Worm (Caenorhabditis elegans) whole organism, mixed stage, embryonic: ENCODE data around the gene drap-1.
A peak's percentile ranks its signal among the peaks of the same experiment; 100 is the strongest.

ENCODE experiments used
- ceh-83 ChIP-seq: fragments of 200-800 bp; sonication (Bioruptor generic); optimal IDR thresholded peaks from 2 replicates; lab custom pipeline; 2018; ENCODE audit warnings: mild to moderate bottlenecking, missing genetic modification characterization, missing compliant biosample characterization
- ces-1 ChIP-seq: fragments of 150-350 bp; optimal IDR thresholded peaks from 2 replicates; lab custom pipeline; 2014; ENCODE audit warnings: missing biosample characterization, missing genetic modification reagents, missing genetic modification characterization
- elt-1 ChIP-seq: sonication (generic microtip); optimal IDR thresholded peaks from 2 replicates; lab custom pipeline; 2017; ENCODE audit warnings: missing genetic modification characterization, mild to moderate bottlenecking, missing compliant biosample characterization, antibody characterized with exemption, moderate library complexity, borderline replicate concordance; ENCODE audit not compliant: insufficient read depth
- lsy-2 ChIP-seq: fragments of 150-350 bp; optimal IDR thresholded peaks from 2 replicates; lab custom pipeline; 2014; ENCODE audit warnings: missing biosample characterization, missing genetic modification characterization
- mls-2 ChIP-seq: sonication (generic microtip); optimal IDR thresholded peaks from 2 replicates; lab custom pipeline; 2016; ENCODE audit warnings: mild to moderate bottlenecking, missing genetic modification characterization, moderate library complexity, missing compliant biosample characterization
- nhr-12 ChIP-seq: fragments of 150-350 bp; optimal IDR thresholded peaks from 2 replicates; lab custom pipeline; 2014; ENCODE audit warnings: missing biosample characterization, missing genetic modification characterization
- nhr-76 ChIP-seq: sonication (generic microtip); optimal IDR thresholded peaks from 2 replicates; lab custom pipeline; 2017; ENCODE audit warnings: missing biosample characterization, missing genetic modification characterization
- pha-4 ChIP-seq: fragments of 150-350 bp; optimal IDR thresholded peaks from 2 replicates; lab custom pipeline; 2018; ENCODE audit warnings: missing biosample characterization, missing genetic modification reagents, missing genetic modification characterization
- snpc-4 ChIP-seq: fragments of 150-350 bp; optimal IDR thresholded peaks from 2 replicates; lab custom pipeline; 2014; ENCODE audit warnings: missing biosample characterization, missing genetic modification characterization
- sptf-1 ChIP-seq: sonication (generic microtip); optimal IDR thresholded peaks from 2 replicates; lab custom pipeline; 2017; ENCODE audit warnings: mild to moderate bottlenecking, missing genetic modification characterization, moderate library complexity, missing compliant biosample characterization
- unc-39 ChIP-seq: fragments of 150-350 bp; optimal IDR thresholded peaks from 2 replicates; lab custom pipeline; 2014; ENCODE audit warnings: missing biosample characterization, missing genetic modification characterization
- unc-62 ChIP-seq: fragments of 150-350 bp; optimal IDR thresholded peaks from 2 replicates; lab custom pipeline; 2014; ENCODE audit warnings: missing biosample characterization, missing genetic modification reagents, missing genetic modification characterization

ce11 chrV:9765622-9766021, 35.7 kb downstream of the drap-1 start:
- no peak for TF ChIP-seq snpc-4 (tag; lab: Kevin White, UChicago)
- TF ChIP-seq nhr-12 (tag; lab: Kevin White, UChicago), result no peak
- TF ChIP-seq sptf-1, result no peak
- no peak for TF ChIP-seq unc-62 (GFP tag; lab: Kevin White, UChicago)
- TF ChIP-seq lsy-2 (tag; lab: Kevin White, UChicago), result peak; percentile 46
- peak; percentile 100 for TF ChIP-seq ces-1 (GFP tag; lab: Kevin White, UChicago)
- TF ChIP-seq ceh-83 (GFP tag; lab: Kevin White, UChicago), result no peak
- TF ChIP-seq elt-1 (tag; lab: Kevin White, UChicago), result no peak
- no peak for TF ChIP-seq pha-4
- TF ChIP-seq nhr-76 (tag; lab: Kevin White, UChicago), result no peak
- no peak for TF ChIP-seq unc-39 (tag; lab: Kevin White, UChicago)
- no peak for TF ChIP-seq mls-2 (tag; lab: Kevin White, UChicago)
